Fruit fly (Drosophila melanogaster): ENCODE measurements around the gene CG6833.
A peak's percentile ranks its signal among the peaks of the same experiment; 100 is the strongest.

CG6833 gene

DNA sequence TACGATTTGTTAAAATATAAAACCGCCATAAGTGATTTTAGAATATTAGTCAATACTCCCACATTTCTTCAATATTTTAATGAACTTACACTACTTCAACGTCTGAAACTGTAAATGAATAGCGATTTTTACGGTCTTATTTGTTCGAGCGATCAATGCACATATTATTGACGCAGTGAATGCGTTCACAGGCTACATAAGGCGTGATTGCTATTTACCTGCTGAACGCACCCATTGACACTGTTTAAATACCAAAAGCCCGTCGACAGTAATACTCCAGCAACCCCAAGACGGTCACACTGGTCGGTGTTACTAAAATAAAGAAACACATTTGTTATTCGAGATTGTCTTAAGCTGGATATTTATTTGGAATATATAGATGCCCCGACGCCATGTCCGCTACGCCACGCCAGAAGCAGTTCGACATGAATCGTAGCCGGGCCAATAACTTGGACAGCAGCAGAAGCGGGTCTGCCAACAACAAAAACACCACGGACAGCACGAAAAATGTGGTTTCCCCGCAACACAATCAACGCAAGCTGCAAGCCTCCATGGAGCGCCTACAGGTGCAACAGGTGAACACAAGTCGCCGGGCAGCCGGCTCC, at the start of gene CG6833 (continued):
- TF ChIP-seq CG2678 (tag; optimal IDR thresholded peaks at IDR 0.05), result peak; percentile 69
- peak; percentile 72 for TF ChIP-seq CG18599 (GFP tag; optimal IDR thresholded peaks at IDR 0.05)
- TF ChIP-seq tna (GFP tag; IDR thresholded peaks at IDR 0.05; ENCODE audit: partially characterized antibody), result no peak
- TF ChIP-seq CHES-1-like (GFP tag; optimal IDR thresholded peaks at IDR 0.05), result peak; percentile 77
- peak; percentile 41 for TF ChIP-seq rib (GFP tag; IDR thresholded peaks at IDR 0.05)
- peak; percentile 73 for TF ChIP-seq HLH54F (GFP tag; optimal IDR thresholded peaks at IDR 0.05)
- peak; percentile 45 for TF ChIP-seq unpg (GFP tag; optimal IDR thresholded peaks at IDR 0.05)
- TF ChIP-seq CG8478 (optimal IDR thresholded peaks at IDR 0.05), result no peak
- peak; percentile 62; the same call in 1 of the 2 replicates for TF ChIP-seq esg (GFP tag; conservative IDR thresholded peaks at IDR 0.05)
- 0 out of 4 replicates have a peak, but pooled peaks have one; percentile 31 for TF ChIP-seq Dll (GFP tag; IDR thresholded peaks at IDR 0.05; ENCODE audit: partially characterized antibody)
- no peak for TF ChIP-seq pan (optimal IDR thresholded peaks at IDR 0.05)
- peak in 1 of 2 experiments; percentile 84 for TF ChIP-seq pan (GFP tag; optimal IDR thresholded peaks at IDR 0.05 in 1 of 2, IDR thresholded peaks at IDR 0.05 in 1 of 2)
- no peak for TF ChIP-seq ro (GFP tag; IDR thresholded peaks at IDR 0.05)
- TF ChIP-seq CG17186 (GFP tag; optimal IDR thresholded peaks at IDR 0.05), result peak; percentile 46
- no peak; the same call in 1 of the 2 replicates for TF ChIP-seq CG1024 (GFP tag; IDR thresholded peaks at IDR 0.05)
- TF ChIP-seq CG2889 (GFP tag; IDR thresholded peaks at IDR 0.05), result peak; percentile 73; the same call in 2 of the 3 replicates
- TF ChIP-seq vnd (GFP tag; IDR thresholded peaks at IDR 0.05; ENCODE audit: partially characterized antibody), result no peak
- peak; percentile 36 for TF ChIP-seq Camta (GFP tag; optimal IDR thresholded peaks at IDR 0.05)
- TF ChIP-seq CG34422 (GFP tag; IDR thresholded peaks at IDR 0.05), result peak; percentile 88
- TF ChIP-seq CG12155 (GFP tag; optimal IDR thresholded peaks at IDR 0.05), result peak; percentile 61
- TF ChIP-seq Drgx (GFP tag; IDR thresholded peaks at IDR 0.05), result peak; percentile 57
- TF ChIP-seq sr (GFP tag; IDR thresholded peaks at IDR 0.05), result peak; percentile 53; the same call in 1 of the 3 replicates
- TF ChIP-seq H2.0 (GFP tag; IDR thresholded peaks at IDR 0.05), result peak; percentile 81
- TF ChIP-seq scrt (GFP tag; optimal IDR thresholded peaks at IDR 0.05), result peak; percentile 57
- TF ChIP-seq CG7271 (tag; optimal IDR thresholded peaks at IDR 0.05), result peak; percentile 68
- TF ChIP-seq h (optimal IDR thresholded peaks at IDR 0.05), result no peak
- TF ChIP-seq z (GFP tag; IDR thresholded peaks at IDR 0.05), result no peak
- TF ChIP-seq al (GFP tag; IDR thresholded peaks at IDR 0.05), result peak; percentile 64
- peak; percentile 47 for TF ChIP-seq nmo (GFP tag; optimal IDR thresholded peaks at IDR 0.05)
- no peak for TF ChIP-seq gcm (GFP tag; optimal IDR thresholded peaks at IDR 0.05)
- peak; percentile 32 to 57 for TF ChIP-seq Hr51 (GFP tag; optimal IDR thresholded peaks at IDR 0.05)
- TF ChIP-seq Ptx1 (GFP tag; IDR thresholded peaks at IDR 0.05), result peak; percentile 85
- TF ChIP-seq CG4282 (GFP tag; optimal IDR thresholded peaks at IDR 0.05), result no peak
- TF ChIP-seq sens-2 (GFP tag; IDR thresholded peaks at IDR 0.05), result peak; percentile 56
- TF ChIP-seq toy (GFP tag; IDR thresholded peaks at IDR 0.05), result peak; percentile 41; the same call in 1 of the 2 replicates
- peak; percentile 33 for TF ChIP-seq kay (GFP tag; optimal IDR thresholded peaks at IDR 0.05)
- TF ChIP-seq seq (GFP tag; IDR thresholded peaks at IDR 0.05), result no peak
- TF ChIP-seq CG2120 (GFP tag; optimal IDR thresholded peaks at IDR 0.05), result peak; percentile 83
- TF ChIP-seq CG6254 (GFP tag; optimal IDR thresholded peaks at IDR 0.05), result peak; percentile 53
- TF ChIP-seq CG16813 (GFP tag; IDR thresholded peaks at IDR 0.05; ENCODE audit: partially characterized antibody), result no peak
- no peak for TF ChIP-seq CG14860 (GFP tag; IDR thresholded peaks at IDR 0.05; ENCODE audit: partially characterized antibody)
- no peak for TF ChIP-seq CG12769 (tag; optimal IDR thresholded peaks at IDR 0.05)
- peak; percentile 66 for TF ChIP-seq her (GFP tag; optimal IDR thresholded peaks at IDR 0.05)
- peak; percentile 78 for TF ChIP-seq CG8944 (GFP tag; optimal IDR thresholded peaks at IDR 0.05)
- TF ChIP-seq CG14667 (GFP tag; IDR thresholded peaks at IDR 0.05), result peak; percentile 57
- TF ChIP-seq CG13775 (GFP tag; optimal IDR thresholded peaks at IDR 0.05), result peak; percentile 59
- peak; percentile 84 for TF ChIP-seq pzg (GFP tag; optimal IDR thresholded peaks at IDR 0.05)
- TF ChIP-seq CG10321 (GFP tag; IDR thresholded peaks at IDR 0.05), result no peak
- TF ChIP-seq CG11695 (GFP tag; IDR thresholded peaks at IDR 0.05), result 0 out of 3 replicates have a peak, but pooled peaks have one; percentile 29
- 0 out of 3 replicates have a peak, but pooled peaks have one; percentile 66 for TF ChIP-seq otp (GFP tag; IDR thresholded peaks at IDR 0.05)

All from whole organism, embryonic.